Fruit fly (Drosophila melanogaster) whole organism, prepupa: ENCODE results near the gene ATPsyngamma.

Source experiments
- Blimp-1 ChIP-seq: fragments of 200-800 bp; sonication (Bioruptor generic); optimal IDR thresholded peaks from 3 replicates; lab custom pipeline; 2017; ENCODE audit warnings: missing biosample characterization, missing genetic modification characterization, mild to moderate bottlenecking, moderate library complexity, missing genetic modification reagents
- CG10631 ChIP-seq: fragments of 200-800 bp; sonication (Bioruptor generic); optimal IDR thresholded peaks from 2 replicates; lab custom pipeline; 2016; ENCODE audit warnings: missing biosample characterization, missing genetic modification characterization
- CG10669 ChIP-seq: fragments of 200-800 bp; sonication (Bioruptor generic); optimal IDR thresholded peaks from 3 replicates; lab custom pipeline; 2018; ENCODE audit warnings: missing biosample characterization, mild to moderate bottlenecking, missing genetic modification characterization, moderate library complexity
- CG11294 ChIP-seq: fragments of 200-800 bp; sonication (Bioruptor generic); IDR thresholded peaks from 2 replicates; pipeline ENCODE4 v1.3.6; 2022; ENCODE audit warnings: missing biosample characterization, missing genetic modification characterization
- CG11762 ChIP-seq: fragments of 200-800 bp; sonication (Bioruptor generic); optimal IDR thresholded peaks from 3 replicates; lab custom pipeline; 2016; ENCODE audit warnings: missing biosample characterization, missing genetic modification characterization; ENCODE audit not compliant: insufficient read depth
- CG11902 ChIP-seq: fragments of 200-800 bp; sonication (Bioruptor generic); optimal IDR thresholded peaks from 3 replicates; lab custom pipeline; 2016; ENCODE audit warnings: missing biosample characterization, missing genetic modification characterization
- CG15336 ChIP-seq: fragments of 200-800 bp; sonication (Bioruptor generic); IDR thresholded peaks from 2 replicates; pipeline ENCODE4 v1.3.6; 2022; ENCODE audit warnings: missing biosample characterization, missing genetic modification characterization
- CG1621 ChIP-seq: fragments of 200-800 bp; sonication (Bioruptor generic); optimal IDR thresholded peaks from 3 replicates; lab custom pipeline; 2018; ENCODE audit warnings: missing biosample characterization, mild to moderate bottlenecking, missing genetic modification characterization
- CG16779 ChIP-seq: fragments of 200-800 bp; sonication (Bioruptor generic); optimal IDR thresholded peaks from 3 replicates; lab custom pipeline; 2017; ENCODE audit warnings: missing biosample characterization, mild to moderate bottlenecking, missing genetic modification characterization
- CG31627 ChIP-seq: fragments of 200-800 bp; sonication (Bioruptor generic); optimal IDR thresholded peaks from 3 replicates; lab custom pipeline; 2016; ENCODE audit warnings: missing biosample characterization, missing genetic modification characterization
- CG32006 ChIP-seq: fragments of 200-800 bp; sonication (Bioruptor generic); optimal IDR thresholded peaks from 3 replicates; lab custom pipeline; 2017; ENCODE audit warnings: missing biosample characterization, mild to moderate bottlenecking, missing genetic modification characterization
- CG34406 ChIP-seq: fragments of 200-800 bp; sonication (Bioruptor generic); optimal IDR thresholded peaks from 3 replicates; lab custom pipeline; 2016; ENCODE audit warnings: missing biosample characterization, missing genetic modification characterization
- CG3919 ChIP-seq: fragments of 200-800 bp; sonication (Bioruptor generic); optimal IDR thresholded peaks from 3 replicates; lab custom pipeline; 2016; ENCODE audit warnings: missing biosample characterization, missing genetic modification characterization
- CG6163 ChIP-seq: fragments of 200-800 bp; sonication (Bioruptor generic); IDR thresholded peaks from 3 replicates; pipeline ENCODE4 v1.3.6; 2022; ENCODE audit warnings: missing biosample characterization, missing genetic modification characterization
- CG6276 ChIP-seq: fragments of 200-800 bp; sonication (Bioruptor generic); optimal IDR thresholded peaks from 2 replicates; lab custom pipeline; 2017; ENCODE audit warnings: missing biosample characterization, mild to moderate bottlenecking, missing genetic modification characterization
- CG6792 ChIP-seq: fragments of 200-800 bp; sonication (Bioruptor generic); optimal IDR thresholded peaks from 3 replicates; lab custom pipeline; 2016; ENCODE audit warnings: missing biosample characterization, missing genetic modification characterization
- CG6808 ChIP-seq: fragments of 200-800 bp; sonication (Bioruptor generic); optimal IDR thresholded peaks from 3 replicates; lab custom pipeline; 2017; ENCODE audit warnings: missing biosample characterization, missing genetic modification characterization, mild to moderate bottlenecking, moderate library complexity, missing genetic modification reagents
- CG6854 ChIP-seq: fragments of 200-800 bp; sonication (Bioruptor generic); optimal IDR thresholded peaks from 2 replicates; lab custom pipeline; 2017; ENCODE audit warnings: missing biosample characterization, mild to moderate bottlenecking, missing genetic modification characterization
- CG7368 ChIP-seq: fragments of 200-800 bp; sonication (Bioruptor generic); optimal IDR thresholded peaks from 3 replicates; lab custom pipeline; 2016; ENCODE audit warnings: missing biosample characterization, missing genetic modification characterization
- CG8119 ChIP-seq: fragments of 200-800 bp; sonication (Bioruptor generic); IDR thresholded peaks from 3 replicates; pipeline ENCODE4 v1.3.6; 2022; ENCODE audit warnings: missing biosample characterization, missing genetic modification characterization
- CG8319 ChIP-seq: fragments of 200-800 bp; sonication (Bioruptor generic); optimal IDR thresholded peaks from 3 replicates; lab custom pipeline; 2016; ENCODE audit warnings: missing biosample characterization, missing genetic modification characterization
- CG8632 ChIP-seq: fragments of 200-800 bp; sonication (Bioruptor generic); optimal IDR thresholded peaks from 3 replicates; lab custom pipeline; 2016; ENCODE audit warnings: missing biosample characterization, missing genetic modification characterization
- Eip75B ChIP-seq: fragments of 200-800 bp; sonication (Bioruptor generic); optimal IDR thresholded peaks from 3 replicates; lab custom pipeline; 2016; ENCODE audit warnings: missing biosample characterization, missing genetic modification characterization
- Eip78C ChIP-seq: fragments of 200-800 bp; sonication (Bioruptor generic); peaks from one replicate; lab custom pipeline; 2016; ENCODE audit warnings: missing biosample characterization, missing genetic modification characterization
- Eip93F ChIP-seq: fragments of 200-800 bp; sonication (Bioruptor generic); optimal IDR thresholded peaks from 2 replicates; lab custom pipeline; 2016; ENCODE audit warnings: missing biosample characterization, mild to moderate bottlenecking, missing genetic modification characterization
- Ets21C ChIP-seq: fragments of 200-800 bp; sonication (Bioruptor generic); optimal IDR thresholded peaks from 3 replicates; lab custom pipeline; 2016; ENCODE audit warnings: missing biosample characterization, missing genetic modification characterization
- Ets96B ChIP-seq: fragments of 200-800 bp; optimal IDR thresholded peaks from 2 replicates; lab custom pipeline; 2019; ENCODE audit warnings: missing biosample characterization, mild to moderate bottlenecking, missing genetic modification characterization, moderate library complexity
- Gug ChIP-seq: fragments of 200-800 bp; sonication (Bioruptor generic); IDR thresholded peaks from 2 replicates; pipeline ENCODE4 v1.3.6; 2022; ENCODE audit warnings: missing biosample characterization, missing genetic modification characterization
- Hr38 ChIP-seq: sonication (Bioruptor generic); optimal IDR thresholded peaks from 2 replicates; lab custom pipeline; 2016; ENCODE audit warnings: missing biosample characterization, missing genetic modification characterization
- Hr39 ChIP-seq: fragments of 200-800 bp; sonication (Bioruptor generic); optimal IDR thresholded peaks from 2 replicates; lab custom pipeline; 2016; ENCODE audit warnings: missing biosample characterization, missing genetic modification characterization
- Hr4 ChIP-seq: fragments of 200-800 bp; sonication (Bioruptor generic); optimal IDR thresholded peaks from 3 replicates; lab custom pipeline; 2016; ENCODE audit warnings: missing biosample characterization, missing genetic modification characterization
- Lpt ChIP-seq: fragments of 200-800 bp; sonication (Bioruptor generic); optimal IDR thresholded peaks from 3 replicates; lab custom pipeline; 2016; ENCODE audit warnings: missing biosample characterization, missing genetic modification characterization
- Met ChIP-seq: fragments of 200-800 bp; sonication (Bioruptor generic); optimal IDR thresholded peaks from 3 replicates; lab custom pipeline; 2016; ENCODE audit warnings: missing biosample characterization, missing genetic modification characterization
- OdsH ChIP-seq: fragments of 200-800 bp; sonication (Bioruptor generic); optimal IDR thresholded peaks from 3 replicates; lab custom pipeline; 2016; ENCODE audit warnings: missing biosample characterization, missing genetic modification characterization
- Smox ChIP-seq: fragments of 200-800 bp; sonication (Bioruptor generic); optimal IDR thresholded peaks from 3 replicates; lab custom pipeline; 2016; ENCODE audit warnings: missing biosample characterization, missing genetic modification characterization
- Sox14 ChIP-seq: fragments of 200-800 bp; sonication (Bioruptor generic); optimal IDR thresholded peaks from 3 replicates; lab custom pipeline; 2016; ENCODE audit warnings: missing biosample characterization, missing genetic modification characterization
- achi ChIP-seq: fragments of 200-800 bp; sonication (Bioruptor generic); optimal IDR thresholded peaks from 3 replicates; lab custom pipeline; 2016; ENCODE audit warnings: missing biosample characterization, missing genetic modification characterization
- acj6 ChIP-seq: fragments of 200-800 bp; sonication (Bioruptor generic); optimal IDR thresholded peaks from 3 replicates; lab custom pipeline; 2016; ENCODE audit warnings: missing biosample characterization, missing genetic modification characterization
- cyc ChIP-seq: fragments of 200-800 bp; sonication (Bioruptor generic); optimal IDR thresholded peaks from 3 replicates; lab custom pipeline; 2016; ENCODE audit warnings: missing biosample characterization, missing genetic modification characterization
- dac ChIP-seq: fragments of 200-800 bp; sonication (Bioruptor generic); optimal IDR thresholded peaks from 2 replicates; lab custom pipeline; 2017; ENCODE audit warnings: missing biosample characterization, mild to moderate bottlenecking, missing genetic modification characterization
- eg ChIP-seq: fragments of 200-800 bp; sonication (Bioruptor generic); IDR thresholded peaks from 3 replicates; pipeline ENCODE4 v1.3.6; 2022; ENCODE audit warnings: missing biosample characterization, missing genetic modification characterization
- fd59A ChIP-seq: fragments of 200-800 bp; sonication (Bioruptor generic); optimal IDR thresholded peaks from 2 replicates; lab custom pipeline; 2017; ENCODE audit warnings: missing biosample characterization, mild to moderate bottlenecking, missing genetic modification characterization, missing genetic modification reagents
- fd85E ChIP-seq: fragments of 200-800 bp; sonication (Bioruptor generic); optimal IDR thresholded peaks from 3 replicates; lab custom pipeline; 2016; ENCODE audit warnings: missing biosample characterization, missing genetic modification characterization
- fkh ChIP-seq: fragments of 200-800 bp; sonication (Bioruptor generic); optimal IDR thresholded peaks from 3 replicates; lab custom pipeline; 2017; ENCODE audit warnings: missing biosample characterization, mild to moderate bottlenecking, missing genetic modification characterization, moderate library complexity
- lz ChIP-seq: fragments of 200-800 bp; sonication (Bioruptor generic); optimal IDR thresholded peaks from 3 replicates; lab custom pipeline; 2016; ENCODE audit warnings: missing biosample characterization, missing genetic modification characterization
- net ChIP-seq: fragments of 200-800 bp; sonication (Bioruptor generic); optimal IDR thresholded peaks from 3 replicates; lab custom pipeline; 2016; ENCODE audit warnings: missing biosample characterization, missing genetic modification characterization
- pdm3 ChIP-seq: fragments of 200-800 bp; sonication (Bioruptor generic); optimal IDR thresholded peaks from 3 replicates; lab custom pipeline; 2016; ENCODE audit warnings: missing biosample characterization, missing genetic modification characterization
- salr ChIP-seq, 2 experiments: fragments of 200-800 bp; sonication (Bioruptor generic); optimal IDR thresholded peaks; 3 replicates each; lab custom pipeline; 2016 to 2018; ENCODE audit warnings: missing biosample characterization in 2 of 2, missing genetic modification characterization in 2 of 2, mild to moderate bottlenecking in 1 of 2
- spab ChIP-seq: fragments of 200-800 bp; sonication (Bioruptor generic); optimal IDR thresholded peaks from 2 replicates; lab custom pipeline; 2017; ENCODE audit warnings: missing biosample characterization, mild to moderate bottlenecking, missing genetic modification characterization, missing genetic modification reagents
- ss ChIP-seq, 2 experiments: fragments of 200-800 bp; sonication (Bioruptor generic); optimal IDR thresholded peaks; 2 replicates in 1 of 2; 3 replicates in 1 of 2; lab custom pipeline; 2017 to 2018; ENCODE audit warnings: mild to moderate bottlenecking in 2 of 2, missing biosample characterization in 2 of 2, missing genetic modification characterization in 2 of 2, moderate library complexity in 1 of 2
- svp ChIP-seq: fragments of 200-800 bp; sonication (Bioruptor generic); peaks from one replicate; lab custom pipeline; 2016; ENCODE audit warnings: missing biosample characterization, missing genetic modification characterization
- topi ChIP-seq: fragments of 200-800 bp; sonication (Bioruptor generic); optimal IDR thresholded peaks from 3 replicates; lab custom pipeline; 2016; ENCODE audit warnings: missing biosample characterization, missing genetic modification characterization
- vri ChIP-seq: fragments of 200-800 bp; sonication (Bioruptor generic); optimal IDR thresholded peaks from 3 replicates; lab custom pipeline; 2016; ENCODE audit warnings: missing biosample characterization, mild to moderate bottlenecking, missing genetic modification characterization

The ATPsyngamma gene

dm6 chr3R:29737891-29738290 lies 11.1 kb downstream of the ATPsyngamma start, which contains the start of gene Gnpnat:
Gnpnat (plus strand) TSS chr3R:29738275.
- TF ChIP-seq Ets21C (no peak), Hr4 (GFP tag; lab: Kevin White, UChicago) (peak; percentile 62), CG31627 (peak; percentile 11), Hr38 (no peak), CG10631 (GFP tag; lab: Kevin White, UChicago) (peak; percentile 64), CG6854 (GFP tag; lab: Kevin White, UChicago) (no peak), CG15336 (GFP tag; lab: Robert Waterston, UW) (no peak), fkh (GFP tag; lab: Kevin White, UChicago) (no peak), CG6163 (GFP tag; lab: Robert Waterston, UW) (no peak), acj6 (peak; percentile 60), CG3919 (peak; percentile 62), ss (GFP tag; optimal IDR thresholded peaks at IDR 0.05; lab: Kevin White, UChicago) (peak in 1 of 2 experiments; percentile 52), CG11902 (GFP tag; lab: Kevin White, UChicago) (peak; percentile 36), vri (peak; percentile 55), achi (GFP tag; lab: Kevin White, UChicago) (peak; percentile 63), CG8119 (no peak), fd59A (no peak), CG11294 (GFP tag; lab: Robert Waterston, UW) (no peak), Gug (GFP tag; lab: Robert Waterston, UW) (no peak), CG8319 (GFP tag; lab: Kevin White, UChicago) (no peak), Eip93F (GFP tag; lab: Kevin White, UChicago) (no peak), eg (GFP tag; lab: Robert Waterston, UW) (no peak), fd85E (GFP tag; lab: Kevin White, UChicago) (no peak), Sox14 (GFP tag; lab: Kevin White, UChicago) (peak; percentile 38), topi (GFP tag; lab: Kevin White, UChicago) (peak; percentile 45), dac (GFP tag; lab: Kevin White, UChicago) (peak; percentile 38), salr (GFP tag; optimal IDR thresholded peaks at IDR 0.05; lab: Kevin White, UChicago) (no peak), CG32006 (GFP tag; lab: Kevin White, UChicago) (peak; percentile 75), Lpt (GFP tag; lab: Kevin White, UChicago) (peak; percentile 25), CG10669 (GFP tag; lab: Kevin White, UChicago) (peak; percentile 50), CG34406 (GFP tag; lab: Kevin White, UChicago) (peak; percentile 40), svp (GFP tag; lab: Kevin White, UChicago) (peak; percentile 51), Ets96B (tag; lab: Kevin White, UChicago) (peak; percentile 66), CG11762 (GFP tag; lab: Kevin White, UChicago) (peak; percentile 10), CG16779 (peak; percentile 25), CG6276 (GFP tag; lab: Kevin White, UChicago) (peak; percentile 63), lz (GFP tag; lab: Kevin White, UChicago) (peak; percentile 54), CG6808 (GFP tag; lab: Kevin White, UChicago) (no peak), net (GFP tag; lab: Kevin White, UChicago) (peak; percentile 54), OdsH (GFP tag; lab: Kevin White, UChicago) (peak; percentile 71), CG6792 (GFP tag; lab: Kevin White, UChicago) (peak; percentile 32), pdm3 (GFP tag; lab: Kevin White, UChicago) (peak; percentile 15), spab (GFP tag; lab: Kevin White, UChicago) (peak; percentile 6), Smox (GFP tag; lab: Kevin White, UChicago) (peak; percentile 44), Met (GFP tag; lab: Kevin White, UChicago) (peak; percentile 47), cyc (GFP tag; lab: Kevin White, UChicago) (peak; percentile 21), Eip78C (peak; percentile 90), CG8632 (GFP tag; lab: Kevin White, UChicago) (peak; percentile 40), CG1621 (tag; lab: Kevin White, UChicago) (peak; percentile 17), CG7368 (GFP tag; lab: Kevin White, UChicago) (no peak), Hr39 (GFP tag; lab: Kevin White, UChicago) (peak; percentile 3), Blimp-1 (GFP tag; lab: Kevin White, UChicago) (no peak), Eip75B (peak; percentile 63)
